Fruit fly (Drosophila melanogaster) Kc167 (cell line): ENCODE results near the gene CG5561.

ENCODE experiments used
- Myc ChIP-seq: fragments of >200 bp; optimal IDR thresholded peaks from 2 replicates; lab custom pipeline; 2017; ENCODE audit warnings: missing external identifiers
- h ChIP-seq: fragments of >200 bp; optimal IDR thresholded peaks from 3 replicates; lab custom pipeline; 2018; ENCODE audit warnings: missing external identifiers
- ttk ChIP-seq: sonication (Bioruptor generic); optimal IDR thresholded peaks from 2 replicates; lab custom pipeline; 2017; ENCODE audit warnings: missing external identifiers

DNA sequence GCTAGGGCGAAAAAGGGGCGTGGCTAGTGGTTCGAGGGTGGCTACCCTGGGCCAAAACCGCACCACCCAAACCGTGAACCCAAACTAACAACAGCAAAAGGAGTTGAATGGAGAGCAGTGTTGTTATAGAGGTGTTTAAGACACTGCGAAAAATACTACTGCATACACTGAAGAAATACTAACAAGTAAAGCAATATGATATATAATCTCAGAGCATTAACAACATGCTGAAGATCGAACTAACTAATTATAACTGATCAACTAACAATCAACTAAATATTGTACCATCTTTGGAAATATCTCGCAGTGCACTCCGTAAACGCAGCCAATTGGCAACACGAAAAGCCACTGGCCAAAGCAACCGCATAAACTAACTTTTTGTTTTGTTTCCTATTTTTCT is 39.7 kb upstream of the CG5561 start:
- TF ChIP-seq Myc (lab: Kevin White, UChicago) = no peak
- TF ChIP-seq ttk = no peak
- no peak for TF ChIP-seq h (lab: Kevin White, UChicago)
